Worm (Caenorhabditis elegans) whole organism, late embryonic: ENCODE data around the gene ife-1.
A peak's percentile ranks its signal among the peaks of the same experiment; 100 is the strongest.

ENCODE experiments used
- C08G9.2 ChIP-seq: sonication (generic microtip); optimal IDR thresholded peaks from 2 replicates; lab custom pipeline; 2016; ENCODE audit warnings: mild to moderate bottlenecking, missing genetic modification characterization, moderate library complexity, missing compliant biosample characterization
- F13H6.1 ChIP-seq: sonication (generic microtip); optimal IDR thresholded peaks from 2 replicates; lab custom pipeline; 2016; ENCODE audit warnings: missing genetic modification characterization, missing compliant biosample characterization
- K02D7.2 ChIP-seq: sonication (generic microtip); optimal IDR thresholded peaks from 2 replicates; lab custom pipeline; 2017; ENCODE audit warnings: mild to moderate bottlenecking, missing genetic modification characterization, missing compliant biosample characterization
- Y22D7AL.16 ChIP-seq: sonication (generic microtip); optimal IDR thresholded peaks from 2 replicates; lab custom pipeline; 2016; ENCODE audit warnings: missing genetic modification characterization, missing compliant biosample characterization
- ceh-14 ChIP-seq: sonication (generic microtip); optimal IDR thresholded peaks from 2 replicates; lab custom pipeline; 2016; ENCODE audit warnings: missing genotype, missing genetic modification characterization, missing compliant biosample characterization
- ceh-2 ChIP-seq: sonication (generic microtip); optimal IDR thresholded peaks from 2 replicates; lab custom pipeline; 2016; ENCODE audit warnings: missing genotype, missing genetic modification characterization, missing compliant biosample characterization
- ceh-22 ChIP-seq: sonication (generic microtip); optimal IDR thresholded peaks from 2 replicates; lab custom pipeline; 2017; ENCODE audit warnings: missing biosample characterization, missing genetic modification characterization
- ceh-24 ChIP-seq: sonication (generic microtip); optimal IDR thresholded peaks from 2 replicates; lab custom pipeline; 2016; ENCODE audit warnings: mild to moderate bottlenecking, missing genetic modification characterization, missing compliant biosample characterization
- ceh-31 ChIP-seq: sonication (generic microtip); optimal IDR thresholded peaks from 2 replicates; lab custom pipeline; 2016; ENCODE audit warnings: missing genetic modification characterization, missing compliant biosample characterization
- ceh-34 ChIP-seq: sonication (generic microtip); optimal IDR thresholded peaks from 2 replicates; lab custom pipeline; 2016; ENCODE audit warnings: mild to moderate bottlenecking, missing genetic modification characterization, missing compliant biosample characterization
- ceh-6 ChIP-seq: fragments of 200-800 bp; sonication (Bioruptor generic); optimal IDR thresholded peaks from 2 replicates; lab custom pipeline; 2018; ENCODE audit warnings: mild to moderate bottlenecking, missing genetic modification characterization, missing compliant biosample characterization
- dmd-4 ChIP-seq: sonication (generic microtip); optimal IDR thresholded peaks from 2 replicates; lab custom pipeline; 2016; ENCODE audit warnings: borderline replicate concordance, missing genetic modification characterization, missing compliant biosample characterization
- dve-1 ChIP-seq: sonication (generic microtip); optimal IDR thresholded peaks from 2 replicates; lab custom pipeline; 2017; ENCODE audit warnings: antibody characterized with exemption, mild to moderate bottlenecking, missing genetic modification characterization, missing compliant biosample characterization
- elt-2 ChIP-seq: sonication (generic microtip); optimal IDR thresholded peaks from 2 replicates; lab custom pipeline; 2016; ENCODE audit warnings: missing genetic modification reagents, missing genetic modification characterization, missing compliant biosample characterization
- ets-4 ChIP-seq: sonication (generic microtip); optimal IDR thresholded peaks from 2 replicates; lab custom pipeline; 2016; ENCODE audit warnings: missing genetic modification characterization, missing compliant biosample characterization
- eyg-1 ChIP-seq: sonication (generic microtip); optimal IDR thresholded peaks from 2 replicates; lab custom pipeline; 2016; ENCODE audit warnings: missing genotype, missing genetic modification characterization, missing compliant biosample characterization
- fkh-6 ChIP-seq: sonication (generic microtip); optimal IDR thresholded peaks from 2 replicates; lab custom pipeline; 2016; ENCODE audit warnings: missing genetic modification characterization, missing compliant biosample characterization
- gmeb-2 ChIP-seq: sonication (generic microtip); optimal IDR thresholded peaks from 2 replicates; lab custom pipeline; 2016; ENCODE audit warnings: missing genetic modification characterization, inconsistent platforms, missing compliant biosample characterization
- hlh-30 ChIP-seq: sonication (generic microtip); optimal IDR thresholded peaks from 2 replicates; lab custom pipeline; 2017; ENCODE audit warnings: antibody characterized with exemption, missing genetic modification characterization, missing compliant biosample characterization; ENCODE audit not compliant: insufficient read depth
- lin-11 ChIP-seq: fragments of 200-800 bp; sonication (Bioruptor generic); optimal IDR thresholded peaks from 2 replicates; lab custom pipeline; 2018; ENCODE audit warnings: mild to moderate bottlenecking, missing genetic modification characterization, missing compliant biosample characterization
- mec-3 ChIP-seq: sonication (generic microtip); optimal IDR thresholded peaks from 2 replicates; lab custom pipeline; 2016; ENCODE audit warnings: borderline replicate concordance, missing genetic modification characterization, missing compliant biosample characterization
- nfya-1 ChIP-seq: sonication (generic microtip); optimal IDR thresholded peaks from 2 replicates; lab custom pipeline; 2017; ENCODE audit warnings: missing genetic modification characterization, mild to moderate bottlenecking, missing compliant biosample characterization, antibody characterized with exemption, moderate library complexity
- nhr-11 ChIP-seq: fragments of 150-350 bp; optimal IDR thresholded peaks from 2 replicates; lab custom pipeline; 2014; ENCODE audit warnings: missing biosample characterization, missing genetic modification characterization
- odd-2 ChIP-seq: sonication (generic microtip); optimal IDR thresholded peaks from 2 replicates; lab custom pipeline; 2017; ENCODE audit warnings: antibody characterized with exemption, mild to moderate bottlenecking, missing genetic modification characterization, missing compliant biosample characterization
- pag-3 ChIP-seq: sonication (generic microtip); optimal IDR thresholded peaks from 2 replicates; lab custom pipeline; 2016; ENCODE audit warnings: missing compliant biosample characterization, missing genetic modification characterization, borderline replicate concordance
- pax-1 ChIP-seq: fragments of 150-350 bp; optimal IDR thresholded peaks from 2 replicates; lab custom pipeline; 2014; ENCODE audit warnings: missing biosample characterization, missing genetic modification characterization
- pha-2 ChIP-seq: sonication (generic microtip); optimal IDR thresholded peaks from 2 replicates; lab custom pipeline; 2017; ENCODE audit warnings: mild to moderate bottlenecking, missing genetic modification characterization, missing compliant biosample characterization
- pros-1 ChIP-seq: fragments of 150-350 bp; optimal IDR thresholded peaks from 2 replicates; lab custom pipeline; 2014; ENCODE audit warnings: missing biosample characterization, missing genetic modification reagents, missing genetic modification characterization
- ref-2 ChIP-seq: sonication (generic microtip); optimal IDR thresholded peaks from 2 replicates; lab custom pipeline; 2016; ENCODE audit warnings: missing genetic modification characterization, missing compliant biosample characterization
- rnt-1 ChIP-seq: sonication (generic microtip); optimal IDR thresholded peaks from 2 replicates; lab custom pipeline; 2016; ENCODE audit warnings: missing genetic modification characterization, missing compliant biosample characterization
- sdc-2 ChIP-seq: sonication (generic microtip); optimal IDR thresholded peaks from 2 replicates; lab custom pipeline; 2016; ENCODE audit warnings: missing genotype, missing genetic modification characterization, missing compliant biosample characterization
- sox-4 ChIP-seq: sonication (generic microtip); optimal IDR thresholded peaks from 2 replicates; lab custom pipeline; 2017; ENCODE audit warnings: mild to moderate bottlenecking, missing genetic modification characterization, inconsistent platforms, missing compliant biosample characterization
- tbx-2 ChIP-seq: sonication (generic microtip); optimal IDR thresholded peaks from 2 replicates; lab custom pipeline; 2016; ENCODE audit warnings: missing genetic modification characterization, missing compliant biosample characterization
- unc-3 ChIP-seq, 2 experiments: fragments of 200-800 bp in 1 of 2; sonication (Bioruptor generic) in 1 of 2; sonication (generic microtip) in 1 of 2; conservative IDR thresholded peaks in 1 of 2; optimal IDR thresholded peaks in 1 of 2; 2 replicates each; pipeline versions ENCODE4 v1.3.6 to Lab custom; 2016 to 2022; ENCODE audit warnings: missing compliant biosample characterization in 2 of 2, missing genetic modification characterization in 2 of 2, missing genetic modification reagents in 1 of 2
- unc-42 ChIP-seq: sonication (generic microtip); optimal IDR thresholded peaks from 2 replicates; lab custom pipeline; 2016; ENCODE audit warnings: missing genotype, missing genetic modification characterization, missing compliant biosample characterization
- unc-55 ChIP-seq: sonication (generic microtip); optimal IDR thresholded peaks from 2 replicates; lab custom pipeline; 2017; ENCODE audit warnings: missing biosample characterization, missing genetic modification reagents, missing genetic modification characterization
- ztf-16 ChIP-seq: sonication (generic microtip); optimal IDR thresholded peaks from 2 replicates; lab custom pipeline; 2017; ENCODE audit warnings: missing genetic modification characterization, missing compliant biosample characterization

The ife-1 gene

ce11 chrIII:13344538-13345136 is 1.4 kb downstream of the ife-1 start, which contains the start of gene acaa-2:
Gene acaa-2, plus strand, starts transcription at chrIII:13344937.
- no peak for TF ChIP-seq pag-3 (tag; lab: Kevin White, UChicago)
- no peak for TF ChIP-seq unc-3 (GFP tag; conservative IDR thresholded peaks at IDR 0.05; lab: Robert Waterston, UW)
- TF ChIP-seq unc-3 (tag; optimal IDR thresholded peaks at IDR 0.05; lab: Kevin White, UChicago) = no peak
- TF ChIP-seq eyg-1 (tag; lab: Kevin White, UChicago) = no peak
- TF ChIP-seq mec-3 (tag; lab: Kevin White, UChicago) = no peak
- no peak for TF ChIP-seq rnt-1 (tag; lab: Kevin White, UChicago)
- TF ChIP-seq unc-42 (tag; lab: Kevin White, UChicago) = no peak
- no peak for TF ChIP-seq dmd-4 (tag; lab: Kevin White, UChicago)
- TF ChIP-seq gmeb-2 = no peak
- TF ChIP-seq nhr-11 (tag; lab: Kevin White, UChicago) = no peak
- TF ChIP-seq pros-1 (tag; lab: Kevin White, UChicago) = no peak
- TF ChIP-seq elt-2 (tag; lab: Kevin White, UChicago) = peak; percentile 49
- TF ChIP-seq dve-1 (tag; lab: Kevin White, UChicago) = peak; percentile 11
- TF ChIP-seq Y22D7AL.16 (tag; lab: Kevin White, UChicago) = no peak

- TF ChIP-seq ztf-16 (tag; lab: Kevin White, UChicago) (no peak), gmeb-2 (no peak), K02D7.2 (tag; lab: Kevin White, UChicago) (peak; percentile 48), ceh-14 (tag; lab: Kevin White, UChicago) (no peak), eyg-1 (tag; lab: Kevin White, UChicago) (no peak), dmd-4 (tag; lab: Kevin White, UChicago) (no peak)
Measured at ce11 chrIII:13346785-13347184, 3.6 kb downstream of the ife-1 start, which contains the start of gene mtm-6. Gene mtm-6, plus strand, starts transcription at chrIII:13347085.

ce11 chrIII:13347782-13348327 is 4.6 kb downstream of the ife-1 start:
- TF ChIP-seq sdc-2 (tag; lab: Kevin White, UChicago) = no peak
- no peak for TF ChIP-seq pha-2
- TF ChIP-seq unc-42 (tag; lab: Kevin White, UChicago) = peak; percentile 34

- TF ChIP-seq ceh-2 = no peak
- TF ChIP-seq ceh-34 (tag; lab: Kevin White, UChicago) = no peak
- TF ChIP-seq ceh-24 (tag; lab: Kevin White, UChicago) = no peak
- TF ChIP-seq unc-42 (tag; lab: Kevin White, UChicago) = peak; percentile 79
Measured at ce11 chrIII:13348891-13349290, 5.7 kb downstream of the ife-1 start.

- TF ChIP-seq fkh-6 (tag; lab: Kevin White, UChicago) (no peak), unc-42 (tag; lab: Kevin White, UChicago) (peak; percentile 46), sdc-2 (tag; lab: Kevin White, UChicago) (no peak)
Measured at ce11 chrIII:13350964-13351363, 7.7 kb downstream of the ife-1 start.

- TF ChIP-seq lin-11 (no peak), pax-1 (tag; lab: Kevin White, UChicago) (no peak)
Measured at ce11 chrIII:13359256-13359655, 16.0 kb downstream of the ife-1 start, which contains the start of gene F53A2.9. Gene F53A2.9, minus strand, starts transcription at chrIII:13359356.

ce11 chrIII:13359847-13360246 is 16.6 kb downstream of the ife-1 start:
- no peak for TF ChIP-seq K02D7.2 (tag; lab: Kevin White, UChicago)
- peak; percentile 23 for TF ChIP-seq F13H6.1 (tag; lab: Kevin White, UChicago)
- TF ChIP-seq dmd-4 (tag; lab: Kevin White, UChicago) = no peak
- no peak for TF ChIP-seq sox-4
- TF ChIP-seq ref-2 (tag; lab: Kevin White, UChicago) = peak; percentile 35
- peak; percentile 68 for TF ChIP-seq tbx-2 (tag; lab: Kevin White, UChicago)
- peak; percentile 39 for TF ChIP-seq unc-42 (tag; lab: Kevin White, UChicago)
- peak; percentile 84 for TF ChIP-seq ceh-31 (tag; lab: Kevin White, UChicago)
- TF ChIP-seq nfya-1 (tag; lab: Kevin White, UChicago) = peak; percentile 71
- TF ChIP-seq unc-55 = no peak
- no peak for TF ChIP-seq ceh-6 (GFP tag; lab: Kevin White, UChicago)
- TF ChIP-seq ceh-22 (tag; lab: Kevin White, UChicago) = no peak
- peak; percentile 67 for TF ChIP-seq hlh-30
- no peak for TF ChIP-seq pros-1 (tag; lab: Kevin White, UChicago)
- TF ChIP-seq ceh-2 = peak; percentile 61
- peak; percentile 18 for TF ChIP-seq fkh-6 (tag; lab: Kevin White, UChicago)
- TF ChIP-seq C08G9.2 (tag; lab: Kevin White, UChicago) = peak; percentile 38
- no peak for TF ChIP-seq odd-2
- TF ChIP-seq ets-4 (tag; lab: Kevin White, UChicago) = peak; percentile 21
